Fruit fly (Drosophila melanogaster) ovary, adult (tissue): ENCODE results near the gene CG45081.

Experiments
- CG17801 ChIP-seq: fragments of 200-800 bp; optimal IDR thresholded peaks from 2 replicates; lab custom pipeline; 2019; ENCODE audit warnings: missing biosample characterization, mild to moderate bottlenecking, missing genetic modification characterization, moderate library complexity; ENCODE audit not compliant: partially characterized antibody

The CG45081 gene

dm6 chr3L:19265761-19266160 lies at the start of gene CG45081:
CG45081 (plus strand) TSS chr3L:19266061.
- TF ChIP-seq CG17801 (GFP tag; lab: Kevin White, UChicago): no peak

- no peak for TF ChIP-seq CG17801 (GFP tag; lab: Kevin White, UChicago)
These were observed 49.5 kb upstream of the CG45081 start for dm6 chr3L:19216377-19216776.

- no peak for TF ChIP-seq CG17801 (GFP tag; lab: Kevin White, UChicago)
These were observed 44.4 kb upstream of the CG45081 start for dm6 chr3L:19221455-19221854.

dm6 chr3L:19225687-19226086 lies 40.2 kb upstream of the CG45081 start:
- no peak for TF ChIP-seq CG17801 (GFP tag; lab: Kevin White, UChicago)

DNA sequence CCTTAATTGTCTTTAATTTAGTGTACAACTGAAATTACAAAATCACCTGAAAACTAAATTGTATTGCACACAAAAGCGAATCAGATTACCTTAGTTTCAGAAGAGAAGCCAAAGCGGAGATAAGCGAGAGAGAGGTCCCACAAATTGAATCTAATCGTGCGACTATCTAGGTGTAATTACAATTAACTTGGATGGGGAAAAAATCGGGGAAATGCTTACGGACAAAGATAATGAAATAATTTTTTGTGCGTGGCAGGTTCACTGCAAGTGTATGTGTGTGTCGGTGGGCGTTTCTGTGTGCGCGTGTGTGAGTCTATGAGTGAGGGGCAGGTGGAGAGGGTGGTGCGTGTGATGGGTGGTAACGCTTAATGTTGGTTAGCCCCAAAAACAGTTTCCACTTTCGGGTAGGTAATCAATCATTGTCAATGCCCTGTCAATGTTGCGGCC lies 37.5 kb upstream of the CG45081 start:
- TF ChIP-seq CG17801 (GFP tag; lab: Kevin White, UChicago): no peak

- no peak for TF ChIP-seq CG17801 (GFP tag; lab: Kevin White, UChicago)
These were observed 36.9 kb upstream of the CG45081 start for dm6 chr3L:19228857-19229398.

- TF ChIP-seq CG17801 (GFP tag; lab: Kevin White, UChicago): no peak
These were observed 36.4 kb upstream of the CG45081 start for dm6 chr3L:19229491-19229890.

dm6 chr3L:19230801-19231547 lies 34.9 kb upstream of the CG45081 start:
- TF ChIP-seq CG17801 (GFP tag; lab: Kevin White, UChicago): no peak

dm6 chr3L:19231608-19232007 lies 34.3 kb upstream of the CG45081 start:
- no peak for TF ChIP-seq CG17801 (GFP tag; lab: Kevin White, UChicago)

dm6 chr3L:19233798-19234781 lies 31.8 kb upstream of the CG45081 start:
- no peak for TF ChIP-seq CG17801 (GFP tag; lab: Kevin White, UChicago)

DNA sequence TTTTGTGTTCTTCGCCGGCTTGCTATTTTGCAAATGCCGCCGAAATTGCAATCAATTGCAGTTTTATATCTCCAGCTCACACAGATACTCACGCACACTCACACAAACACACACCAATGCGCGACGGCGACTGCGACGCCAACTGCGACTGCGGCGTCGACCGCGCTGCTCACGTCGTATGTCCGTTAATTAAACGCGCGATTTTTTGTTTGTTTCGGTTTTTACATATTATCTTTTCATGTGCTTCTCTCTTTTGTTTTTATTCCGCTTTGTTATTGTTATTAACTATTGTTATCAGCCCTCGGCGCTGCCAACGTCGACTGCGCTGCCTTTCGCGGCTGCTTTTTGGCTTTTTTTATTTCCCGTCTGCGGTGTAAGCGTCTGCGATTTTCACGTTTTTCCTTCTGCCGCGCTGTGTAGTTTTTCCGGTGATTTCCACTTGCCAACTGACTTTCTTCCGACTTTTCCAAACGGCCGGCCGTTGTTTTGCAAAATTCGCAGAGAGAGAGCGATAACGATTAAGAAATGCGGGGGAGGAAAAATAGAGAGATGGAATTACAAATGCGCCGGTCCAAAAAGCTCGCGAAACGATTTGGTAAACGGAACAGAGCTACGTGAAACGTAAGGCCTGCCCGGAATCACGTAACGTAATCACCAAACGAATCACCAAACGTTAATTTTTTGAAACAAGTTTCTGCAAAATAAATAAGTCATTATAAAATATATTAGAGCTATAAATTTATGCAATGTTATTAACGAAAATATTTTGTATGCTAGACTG lies 30.7 kb upstream of the CG45081 start, which contains the start of gene fz2:
Gene fz2 (minus strand): TSS at position 452 of the 781 bp plus-strand sequence.
- no peak for TF ChIP-seq CG17801 (GFP tag; lab: Kevin White, UChicago)

dm6 chr3L:19236060-19236459 lies 29.8 kb upstream of the CG45081 start, which contains the start of gene CG33647:
CG33647 (plus strand) TSS chr3L:19236360.
- TF ChIP-seq CG17801 (GFP tag; lab: Kevin White, UChicago): no peak

DNA sequence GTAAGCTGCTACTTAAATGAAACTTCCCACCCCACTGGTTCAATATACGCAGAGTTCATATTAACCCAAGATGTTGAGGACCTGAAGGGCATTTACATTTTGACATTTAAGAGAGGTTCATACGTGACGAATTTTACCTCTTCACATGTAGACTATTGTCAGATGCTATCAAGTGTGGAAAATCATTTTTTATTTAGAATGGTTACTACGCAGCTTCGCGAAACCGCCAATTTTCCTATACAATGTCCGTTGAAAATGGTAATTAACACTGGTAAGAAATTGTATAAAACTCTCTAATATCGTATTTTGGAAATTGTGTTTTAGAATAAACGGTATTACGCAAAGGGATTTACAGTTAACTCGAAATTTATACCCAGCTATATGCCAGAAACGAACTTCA lies 29.3 kb upstream of the CG45081 start:
- TF ChIP-seq CG17801 (GFP tag; lab: Kevin White, UChicago): no peak

DNA sequence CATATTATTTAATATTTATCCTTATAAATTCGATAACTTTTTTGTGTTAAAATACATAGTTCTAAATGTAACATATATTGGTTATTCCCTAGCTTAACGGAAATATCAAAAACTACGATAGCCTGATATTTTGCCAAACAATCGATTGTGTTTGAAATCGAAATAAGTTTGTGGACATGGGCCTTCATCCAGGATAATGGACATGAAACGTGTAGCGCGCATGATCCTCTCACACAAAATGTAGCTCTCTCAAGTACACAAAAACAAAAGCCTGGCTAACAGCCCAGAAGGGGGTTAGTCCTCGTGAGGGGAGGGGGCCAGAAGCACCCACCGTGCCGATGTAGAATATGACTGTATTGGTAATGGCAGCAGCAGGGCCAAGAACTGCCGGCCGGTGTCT lies 28.1 kb upstream of the CG45081 start:
- TF ChIP-seq CG17801 (GFP tag; lab: Kevin White, UChicago): no peak
